Fruit fly (Drosophila melanogaster) whole organism, wandering third instar larva: ENCODE measurements around the gene CG31075.

ENCODE experiments used
- CG9705 ChIP-seq: fragments of 200-800 bp; sonication (Bioruptor generic); optimal IDR thresholded peaks from 2 replicates; lab custom pipeline; 2018; ENCODE audit warnings: missing biosample characterization, mild to moderate bottlenecking, missing genetic modification characterization
- HLH106 ChIP-seq: fragments of 200-800 bp; optimal IDR thresholded peaks from 3 replicates; lab custom pipeline; 2019; ENCODE audit warnings: missing biosample characterization, mild to moderate bottlenecking, missing genetic modification characterization, moderate library complexity
- Hr78 ChIP-seq: fragments of >200 bp; optimal IDR thresholded peaks from 2 replicates; lab custom pipeline; 2017; ENCODE audit warnings: missing biosample characterization, missing genetic modification characterization
- Hr83 ChIP-seq: fragments of 200-300 bp; sonication (Bioruptor generic); optimal IDR thresholded peaks from 2 replicates; lab custom pipeline; 2016; ENCODE audit warnings: missing biosample characterization, mild to moderate bottlenecking, missing genetic modification characterization, moderate library complexity; ENCODE audit not compliant: poor library complexity, severe bottlenecking
- br ChIP-seq: fragments of 200-800 bp; sonication (Bioruptor generic); optimal IDR thresholded peaks from 2 replicates; lab custom pipeline; 2016; ENCODE audit warnings: missing biosample characterization, missing genetic modification characterization
- dl ChIP-seq, 2 experiments: fragments of 175-275, 200-275 bp in 1 of 2; fragments of 200-275 bp in 1 of 2; sonication (Bioruptor generic); optimal IDR thresholded peaks; lab custom pipeline; 2018; ENCODE audit warnings: mild to moderate bottlenecking in 2 of 2, missing biosample characterization in 2 of 2, missing genetic modification characterization in 2 of 2, moderate library complexity in 2 of 2; ENCODE audit not compliant: partially characterized antibody in 2 of 2, insufficient read depth in 1 of 2
- ey ChIP-seq: fragments of 200-800 bp; sonication (Bioruptor generic); optimal IDR thresholded peaks from 2 replicates; lab custom pipeline; 2016; ENCODE audit warnings: missing biosample characterization, missing genetic modification characterization
- foxo ChIP-seq, 2 experiments: fragments of 200-800 bp; sonication (Bioruptor generic); optimal IDR thresholded peaks; 2 replicates in 1 of 2; 3 replicates in 1 of 2; lab custom pipeline; 2016 to 2017; ENCODE audit warnings: missing biosample characterization in 2 of 2, missing genetic modification characterization in 2 of 2
- psq ChIP-seq: fragments of 200-800 bp; sonication (Bioruptor generic); optimal IDR thresholded peaks from 3 replicates; lab custom pipeline; 2017; ENCODE audit warnings: missing biosample characterization, mild to moderate bottlenecking, missing genetic modification characterization, moderate library complexity
- sage ChIP-seq: fragments of 200-800 bp; sonication (Bioruptor generic); optimal IDR thresholded peaks from 2 replicates; lab custom pipeline; 2016; ENCODE audit warnings: missing biosample characterization, mild to moderate bottlenecking, missing genetic modification characterization
- tai ChIP-seq: sonication (Bioruptor generic); optimal IDR thresholded peaks from 2 replicates; lab custom pipeline; 2016; ENCODE audit warnings: missing biosample characterization, missing genetic modification characterization
- woc ChIP-seq: sonication (Bioruptor generic); optimal IDR thresholded peaks from 2 replicates; lab custom pipeline; 2016; ENCODE audit warnings: missing biosample characterization, mild to moderate bottlenecking, missing genetic modification characterization

- no peak for TF ChIP-seq br
- TF ChIP-seq psq (GFP tag; lab: Kevin White, UChicago): no peak
- no peak for TF ChIP-seq ey (GFP tag; lab: Kevin White, UChicago)
- no peak for TF ChIP-seq sage (GFP tag; lab: Kevin White, UChicago)
- TF ChIP-seq woc: no peak
- TF ChIP-seq CG9705 (GFP tag; lab: Kevin White, UChicago): no peak
- no peak for TF ChIP-seq dl (GFP tag; optimal IDR thresholded peaks at IDR 0.05; lab: Kevin White, UChicago; ENCODE audit: insufficient read depth in 1 of 2, partially characterized antibody in 2 of 2)
- no peak for TF ChIP-seq tai
- no peak for TF ChIP-seq foxo (GFP tag; optimal IDR thresholded peaks at IDR 0.05; lab: Kevin White, UChicago)
- TF ChIP-seq HLH106 (tag; lab: Kevin White, UChicago): no peak
- TF ChIP-seq Hr78 (GFP tag; lab: Kevin White, UChicago): no peak
- no peak for TF ChIP-seq Hr83 (GFP tag; lab: Kevin White, UChicago)
These were observed 14.5 kb upstream of the CG31075 start for dm6 chr3R:27002787-27003186.
